Fruit fly (Drosophila melanogaster) Kc167 (cell line): ENCODE results near the gene Sf3b5.

Source experiments
- Myc ChIP-seq: fragments of >200 bp; optimal IDR thresholded peaks from 2 replicates; lab custom pipeline; 2017; ENCODE audit warnings: missing external identifiers
- h ChIP-seq: fragments of >200 bp; optimal IDR thresholded peaks from 3 replicates; lab custom pipeline; 2018; ENCODE audit warnings: missing external identifiers
- insv ChIP-seq: fragments of >200 bp; optimal IDR thresholded peaks from 3 replicates; lab custom pipeline; 2018; ENCODE audit warnings: missing external identifiers
- psq ChIP-seq: fragments of >200 bp; optimal IDR thresholded peaks from 2 replicates; lab custom pipeline; 2017; ENCODE audit warnings: missing external identifiers
- ttk ChIP-seq: sonication (Bioruptor generic); optimal IDR thresholded peaks from 2 replicates; lab custom pipeline; 2017; ENCODE audit warnings: missing external identifiers

- TF ChIP-seq ttk (lab: Kevin White, UChicago) (no peak), h (no peak), insv (no peak), Myc (no peak), psq (no peak)
Measured at dm6 chr3R:8981209-8981996, 33.7 kb downstream of the Sf3b5 start.
